Fruit fly (Drosophila melanogaster): ENCODE measurements around the gene CG15531.

CG15531 gene

DNA sequence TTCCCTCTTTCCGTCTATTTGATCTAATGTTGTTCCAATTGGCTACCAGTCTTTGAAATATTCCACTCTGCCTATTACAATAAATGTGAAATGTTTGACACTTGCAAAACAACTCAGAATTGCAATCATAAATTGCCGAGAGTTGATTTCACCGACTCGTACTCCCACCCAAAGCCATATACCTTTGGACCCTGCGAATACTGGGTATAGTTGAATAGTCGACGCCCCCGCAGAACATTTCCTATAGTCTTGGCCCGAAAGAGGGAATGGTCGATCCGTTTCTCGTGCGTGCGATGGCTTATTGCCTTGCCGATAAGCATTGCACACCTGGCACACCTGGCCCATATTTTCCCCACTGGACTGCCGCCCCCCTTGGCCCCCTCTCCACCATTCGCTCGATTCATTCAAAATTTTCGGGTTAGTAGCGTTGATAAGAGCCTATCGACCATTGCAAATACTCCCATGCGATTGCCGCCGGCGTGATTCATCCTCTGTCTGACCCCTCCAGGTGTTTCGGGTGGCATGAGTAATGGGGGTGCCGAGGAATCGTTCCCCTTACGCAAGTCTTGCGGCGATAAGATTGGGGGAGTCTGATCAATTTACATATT lies 4.2 kb upstream of the CG15531 start (continued):
- TF ChIP-seq knrl (GFP tag; IDR thresholded peaks at IDR 0.05; ENCODE audit: partially characterized antibody): no peak
- TF ChIP-seq trem (tag; optimal IDR thresholded peaks at IDR 0.05): no peak
- TF ChIP-seq CG7987 (GFP tag; optimal IDR thresholded peaks at IDR 0.05): no peak
- no peak for TF ChIP-seq CG3838 (GFP tag; optimal IDR thresholded peaks at IDR 0.05)
- TF ChIP-seq CG15011 (GFP tag; optimal IDR thresholded peaks at IDR 0.05): no peak
- TF ChIP-seq psq (GFP tag; optimal IDR thresholded peaks at IDR 0.05): no peak
- TF ChIP-seq CG9609 (GFP tag; optimal IDR thresholded peaks at IDR 0.05): no peak
- no peak for TF ChIP-seq Jarid2 (GFP tag; optimal IDR thresholded peaks at IDR 0.05)
- no peak for TF ChIP-seq CG9727 (GFP tag; optimal IDR thresholded peaks at IDR 0.05)
- TF ChIP-seq CG34376 (GFP tag; optimal IDR thresholded peaks at IDR 0.05): no peak
- TF ChIP-seq Hr78 (GFP tag; optimal IDR thresholded peaks at IDR 0.05): peak in 1 of 2 experiments; percentile 46
- TF ChIP-seq CG10959 (GFP tag; IDR thresholded peaks at IDR 0.05): no peak
- TF ChIP-seq Adf1 (GFP tag; IDR thresholded peaks at IDR 0.05): peak; percentile 24; the same call in 1 of the 2 replicates
- peak; percentile 13 for TF ChIP-seq Sox100B (GFP tag; optimal IDR thresholded peaks at IDR 0.05)
- TF ChIP-seq fd96Cb (tag; optimal IDR thresholded peaks at IDR 0.05): peak; percentile 5
- TF ChIP-seq CG9876 (GFP tag; optimal IDR thresholded peaks at IDR 0.05): no peak
- TF ChIP-seq CG7372 (GFP tag; IDR thresholded peaks at IDR 0.05): no peak
- no peak for TF ChIP-seq CG12071 (GFP tag; optimal IDR thresholded peaks at IDR 0.05)
- no peak for TF ChIP-seq pita (GFP tag; optimal IDR thresholded peaks at IDR 0.05)
- TF ChIP-seq esg (GFP tag; conservative IDR thresholded peaks at IDR 0.05): no peak
- no peak for TF ChIP-seq CG15696 (tag; optimal IDR thresholded peaks at IDR 0.05)
- no peak for TF ChIP-seq Eip74EF (GFP tag; optimal IDR thresholded peaks at IDR 0.05)
- TF ChIP-seq lilli (GFP tag; optimal IDR thresholded peaks at IDR 0.05): peak; percentile 18
- TF ChIP-seq Atf-2 (GFP tag; optimal IDR thresholded peaks at IDR 0.05): no peak
- TF ChIP-seq CG14860 (GFP tag; IDR thresholded peaks at IDR 0.05; ENCODE audit: partially characterized antibody): no peak
- 0 out of 3 replicates have a peak, but pooled peaks have one; percentile 47 for TF ChIP-seq CG2889 (GFP tag; IDR thresholded peaks at IDR 0.05)
- TF ChIP-seq sr (GFP tag; IDR thresholded peaks at IDR 0.05): peak; percentile 85
- TF ChIP-seq grau (tag; optimal IDR thresholded peaks at IDR 0.05): peak; percentile 33
- no peak for TF ChIP-seq H15 (GFP tag; IDR thresholded peaks at IDR 0.05)
- TF ChIP-seq CG30431 (GFP tag; optimal IDR thresholded peaks at IDR 0.05): no peak
- TF ChIP-seq vfl (GFP tag; optimal IDR thresholded peaks at IDR 0.05): no peak
- TF ChIP-seq sqz (GFP tag; optimal IDR thresholded peaks at IDR 0.05): no peak
- no peak for TF ChIP-seq CG10431 (GFP tag; optimal IDR thresholded peaks at IDR 0.05)
- TF ChIP-seq p53 (GFP tag; optimal IDR thresholded peaks at IDR 0.05): no peak
- no peak for TF ChIP-seq ttk (GFP tag; IDR thresholded peaks at IDR 0.05)
- no peak for TF ChIP-seq CG10267 (tag; optimal IDR thresholded peaks at IDR 0.05)
- no peak for TF ChIP-seq pfk (GFP tag; optimal IDR thresholded peaks at IDR 0.05)
- TF ChIP-seq luna (GFP tag; optimal IDR thresholded peaks at IDR 0.05): no peak
- no peak for TF ChIP-seq prd (optimal IDR thresholded peaks at IDR 0.05)
- TF ChIP-seq prd (GFP tag; IDR thresholded peaks at IDR 0.05): no peak
- no peak for TF ChIP-seq peb (GFP tag; IDR thresholded peaks at IDR 0.05)
- no peak for TF ChIP-seq slou (GFP tag; optimal IDR thresholded peaks at IDR 0.05)
- TF ChIP-seq Gsc (GFP tag; IDR thresholded peaks at IDR 0.05): no peak
- no peak for TF ChIP-seq CG7556 (GFP tag; optimal IDR thresholded peaks at IDR 0.05)
- TF ChIP-seq Camta (GFP tag; optimal IDR thresholded peaks at IDR 0.05): no peak
- no peak for TF ChIP-seq HLH3B (GFP tag; IDR thresholded peaks at IDR 0.05)
- TF ChIP-seq CG1792 (GFP tag; optimal IDR thresholded peaks at IDR 0.05): no peak
- no peak for TF ChIP-seq bbx (GFP tag; IDR thresholded peaks at IDR 0.05; ENCODE audit: partially characterized antibody)
- no peak for TF ChIP-seq oc (tag; optimal IDR thresholded peaks at IDR 0.05)
- TF ChIP-seq CG8089 (GFP tag; optimal IDR thresholded peaks at IDR 0.05): no peak
- peak; percentile 18 for TF ChIP-seq CG17359 (tag; optimal IDR thresholded peaks at IDR 0.05)

Data from whole organism, embryonic.